Fruit fly (Drosophila melanogaster): Measurements from ENCODE around the gene Cp15.

Gene Cp15

dm6 chr3L:8684419-8685081, 43.7 kb upstream of the Cp15 start:
- TF ChIP-seq CG11504 (tag; optimal IDR thresholded peaks at IDR 0.05) (no peak), CG17912 (GFP tag; optimal IDR thresholded peaks at IDR 0.05) (no peak), CG12769 (tag; optimal IDR thresholded peaks at IDR 0.05) (peak; percentile 29), bab2 (GFP tag; optimal IDR thresholded peaks at IDR 0.05) (no peak), Abd-B (GFP tag; optimal IDR thresholded peaks at IDR 0.05) (no peak), CG12071 (GFP tag; optimal IDR thresholded peaks at IDR 0.05) (peak; percentile 1), tgo (GFP tag; IDR thresholded peaks at IDR 0.05) (no peak), lab (GFP tag; optimal IDR thresholded peaks at IDR 0.05) (peak; percentile 0), CG8359 (GFP tag; optimal IDR thresholded peaks at IDR 0.05; ENCODE audit: borderline replicate concordance) (no peak), gcm2 (GFP tag; optimal IDR thresholded peaks at IDR 0.05) (no peak), Dbx (GFP tag; IDR thresholded peaks at IDR 0.05) (0 out of 3 replicates have a peak, but pooled peaks have one; percentile 41), psq (GFP tag; optimal IDR thresholded peaks at IDR 0.05) (no peak), sc (optimal IDR thresholded peaks at IDR 0.05) (no peak), sc (GFP tag; optimal IDR thresholded peaks at IDR 0.05) (no peak), slbo (GFP tag; IDR thresholded peaks at IDR 0.05) (0 out of 2 replicates have a peak, but pooled peaks have one; percentile 15), chinmo (GFP tag; IDR thresholded peaks at IDR 0.05; ENCODE audit: partially characterized antibody) (0 out of 4 replicates have a peak, but pooled peaks have one; percentile 73), CG6175 (GFP tag; IDR thresholded peaks at IDR 0.05) (peak; percentile 66; the same call in 2 of the 3 replicates), CG2120 (GFP tag; optimal IDR thresholded peaks at IDR 0.05) (peak; percentile 19), esg (GFP tag; conservative IDR thresholded peaks at IDR 0.05) (no peak), row (GFP tag; IDR thresholded peaks at IDR 0.05) (0 out of 3 replicates have a peak, but pooled peaks have one; percentile 5), CG11696 (GFP tag; IDR thresholded peaks at IDR 0.05) (peak; percentile 9; the same call in 1 of the 2 replicates), caup (GFP tag; optimal IDR thresholded peaks at IDR 0.05; ENCODE audit: severe bottlenecking) (peak; percentile 30), z (GFP tag; IDR thresholded peaks at IDR 0.05) (no peak), CG10274 (GFP tag; optimal IDR thresholded peaks at IDR 0.05) (no peak), Ets65A (GFP tag) (peak; percentile 24), Gsc (GFP tag; IDR thresholded peaks at IDR 0.05) (no peak), BtbVII (GFP tag; optimal IDR thresholded peaks at IDR 0.05) (no peak), Atf6 (GFP tag; IDR thresholded peaks at IDR 0.05) (0 out of 2 replicates have a peak, but pooled peaks have one; percentile 20), Hmr (GFP tag; optimal IDR thresholded peaks at IDR 0.05) (peak; percentile 7), crol (GFP tag; IDR thresholded peaks at IDR 0.05) (peak; percentile 76), p53 (GFP tag; optimal IDR thresholded peaks at IDR 0.05) (no peak), CkIIα-i1 (GFP tag; IDR thresholded peaks at IDR 0.05) (no peak), Scr (GFP tag; IDR thresholded peaks at IDR 0.05; ENCODE audit: partially characterized antibody) (no peak), gfzf (GFP tag; optimal IDR thresholded peaks at IDR 0.05) (no peak), CG13287 (GFP tag; IDR thresholded peaks at IDR 0.05; ENCODE audit: partially characterized antibody) (no peak), otp (GFP tag; IDR thresholded peaks at IDR 0.05) (0 out of 3 replicates have a peak, but pooled peaks have one; percentile 41), H15 (GFP tag; IDR thresholded peaks at IDR 0.05) (no peak), sd (tag; optimal IDR thresholded peaks at IDR 0.05) (peak; percentile 42), NFAT (GFP tag; IDR thresholded peaks at IDR 0.05) (peak; percentile 50; the same call in 1 of the 2 replicates), pita (GFP tag; optimal IDR thresholded peaks at IDR 0.05) (no peak), CG12391 (tag; optimal IDR thresholded peaks at IDR 0.05) (peak; percentile 7), CG14014 (GFP tag; IDR thresholded peaks at IDR 0.05) (peak; percentile 38; the same call in 1 of the 2 replicates)

Data from whole organism, embryonic.